Fruit fly (Drosophila melanogaster): Measurements from ENCODE around the gene CG14325.
A peak's percentile ranks its signal among the peaks of the same experiment; 100 is the strongest.

The CG14325 gene

DNA sequence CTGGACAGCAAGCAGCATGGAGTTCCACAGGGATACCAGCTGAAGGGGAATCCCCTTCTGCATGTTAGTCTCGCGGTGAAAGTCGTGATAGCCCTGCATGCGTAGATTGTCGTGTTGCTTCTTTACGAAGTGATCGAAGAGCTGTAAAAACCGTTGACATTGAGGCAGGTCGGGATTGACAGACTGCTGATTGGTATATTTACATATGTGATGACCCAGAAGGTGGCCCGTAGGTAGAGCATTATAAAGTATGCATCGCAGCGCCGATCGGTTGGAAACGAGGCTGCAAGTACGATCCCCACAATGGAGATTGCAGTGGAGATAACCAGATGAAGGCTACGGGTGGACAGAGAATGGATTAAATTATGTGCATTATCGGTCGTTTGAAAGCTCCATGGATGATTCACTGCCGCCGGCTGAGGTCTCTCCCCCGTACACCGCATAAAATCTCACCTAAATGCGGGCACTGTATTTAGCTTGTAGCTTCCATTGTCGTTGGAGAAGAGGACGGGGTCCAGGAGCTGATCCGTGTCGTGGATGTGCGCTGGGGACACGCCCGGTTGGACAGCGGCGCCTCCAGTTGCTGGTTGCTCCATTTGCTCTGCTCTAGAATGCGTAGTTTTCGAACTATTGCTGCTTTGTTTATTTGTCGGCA is 43.4 kb downstream of the CG14325 start:
- TF ChIP-seq CG15696 (tag; optimal IDR thresholded peaks at IDR 0.05), result no peak
- TF ChIP-seq wdn (GFP tag; IDR thresholded peaks at IDR 0.05), result 0 out of 2 replicates have a peak, but pooled peaks have one; percentile 13
- no peak for TF ChIP-seq ara (GFP tag; IDR thresholded peaks at IDR 0.05)
- TF ChIP-seq az2 (GFP tag; optimal IDR thresholded peaks at IDR 0.05), result no peak
- TF ChIP-seq CG9727 (GFP tag; optimal IDR thresholded peaks at IDR 0.05), result no peak
- peak; percentile 16 for TF ChIP-seq nerfin-1 (tag; optimal IDR thresholded peaks at IDR 0.05)
- no peak for TF ChIP-seq da (GFP tag; optimal IDR thresholded peaks at IDR 0.05)
- peak; percentile 14; the same call in 1 of the 2 replicates for TF ChIP-seq Adf1 (GFP tag; IDR thresholded peaks at IDR 0.05)
- 0 out of 2 replicates have a peak, but pooled peaks have one; percentile 17 for TF ChIP-seq chm (GFP tag; IDR thresholded peaks at IDR 0.05)
- TF ChIP-seq sna (GFP tag; IDR thresholded peaks at IDR 0.05; ENCODE audit: partially characterized antibody), result peak; percentile 50; the same call in 1 of the 2 replicates
- peak; percentile 78 for TF ChIP-seq kay (GFP tag; optimal IDR thresholded peaks at IDR 0.05)
- peak; percentile 80 for TF ChIP-seq Med (GFP tag)
- no peak for TF ChIP-seq Pdp1 (GFP tag; optimal IDR thresholded peaks at IDR 0.05)
- TF ChIP-seq Bgb (GFP tag; IDR thresholded peaks at IDR 0.05; ENCODE audit: partially characterized antibody), result peak; percentile 51; the same call in 1 of the 2 replicates
- peak; percentile 5 for TF ChIP-seq sens (GFP tag)
- TF ChIP-seq her (GFP tag; optimal IDR thresholded peaks at IDR 0.05), result no peak
- no peak for TF ChIP-seq CG9932 (GFP tag; IDR thresholded peaks at IDR 0.05)
- peak; percentile 42; the same call in 2 of the 3 replicates for TF ChIP-seq CG16813 (GFP tag; IDR thresholded peaks at IDR 0.05; ENCODE audit: partially characterized antibody)
- TF ChIP-seq CG8089 (GFP tag; optimal IDR thresholded peaks at IDR 0.05), result no peak
- no peak for TF ChIP-seq dan (GFP tag; IDR thresholded peaks at IDR 0.05)
- TF ChIP-seq Bdp1 (GFP tag; optimal IDR thresholded peaks at IDR 0.05), result no peak
- peak; percentile 79; the same call in 1 of the 3 replicates for TF ChIP-seq CG34422 (GFP tag; IDR thresholded peaks at IDR 0.05)
- 0 out of 3 replicates have a peak, but pooled peaks have one; percentile 13 for TF ChIP-seq zfh1 (GFP tag; IDR thresholded peaks at IDR 0.05)
- TF ChIP-seq Atf3 (GFP tag; optimal IDR thresholded peaks at IDR 0.05), result no peak
- TF ChIP-seq gcm (GFP tag; optimal IDR thresholded peaks at IDR 0.05), result peak; percentile 52
- peak; percentile 23 for TF ChIP-seq kni (GFP tag; optimal IDR thresholded peaks at IDR 0.05)
- peak; percentile 45 for TF ChIP-seq MESR4 (GFP tag; optimal IDR thresholded peaks at IDR 0.05)
- 0 out of 2 replicates have a peak, but pooled peaks have one; percentile 9 for TF ChIP-seq tna (GFP tag; IDR thresholded peaks at IDR 0.05; ENCODE audit: partially characterized antibody)
- no peak for TF ChIP-seq onecut (GFP tag; IDR thresholded peaks at IDR 0.05)
- TF ChIP-seq Sin3A (optimal IDR thresholded peaks at IDR 0.05), result peak; percentile 36
- peak; percentile 41; the same call in 1 of the 2 replicates for TF ChIP-seq crol (GFP tag; IDR thresholded peaks at IDR 0.05)
- no peak for TF ChIP-seq CG10543 (GFP tag; optimal IDR thresholded peaks at IDR 0.05)
- TF ChIP-seq CG5180 (GFP tag; optimal IDR thresholded peaks at IDR 0.05), result no peak
- no peak for TF ChIP-seq CG1792 (GFP tag; optimal IDR thresholded peaks at IDR 0.05)
- TF ChIP-seq CG13424 (tag; optimal IDR thresholded peaks at IDR 0.05), result no peak
- TF ChIP-seq CG10321 (GFP tag; IDR thresholded peaks at IDR 0.05), result no peak
- TF ChIP-seq NC2β (GFP tag; optimal IDR thresholded peaks at IDR 0.05), result peak; percentile 2
- TF ChIP-seq CG12219 (GFP tag; optimal IDR thresholded peaks at IDR 0.05), result no peak
- TF ChIP-seq CG2120 (GFP tag; optimal IDR thresholded peaks at IDR 0.05), result peak; percentile 17
- TF ChIP-seq Xrp1 (GFP tag; IDR thresholded peaks at IDR 0.05), result peak; percentile 6; the same call in 1 of the 2 replicates

dm6 chr3R:17670857-17671336 is 44.0 kb downstream of the CG14325 start, which contains the start of the genes CG7523 and Mps1:
TSS of gene CG7523 (minus strand) at chr3R:17670895.
TSS of gene Mps1 (plus strand) at chr3R:17671271.
- TF ChIP-seq HmgZ (tag; optimal IDR thresholded peaks at IDR 0.05) (peak; percentile 63), YL-1 (GFP tag; optimal IDR thresholded peaks at IDR 0.05) (peak; percentile 47), CG30020 (tag; optimal IDR thresholded peaks at IDR 0.05) (peak; percentile 45), BEAF-32 (GFP tag; optimal IDR thresholded peaks at IDR 0.05) (peak; percentile 36), nau (GFP tag; optimal IDR thresholded peaks at IDR 0.05) (no peak), Lhr (GFP tag; optimal IDR thresholded peaks at IDR 0.05) (peak; percentile 90), Jarid2 (GFP tag; optimal IDR thresholded peaks at IDR 0.05) (no peak), Dip3 (GFP tag; optimal IDR thresholded peaks at IDR 0.05) (no peak), CG11398 (GFP tag; optimal IDR thresholded peaks at IDR 0.05) (no peak), Nf-YC (tag; optimal IDR thresholded peaks at IDR 0.05) (peak; percentile 26), E2f2 (GFP tag; IDR thresholded peaks at IDR 0.05) (peak; percentile 83; the same call in 1 of the 2 replicates), CG15011 (GFP tag; optimal IDR thresholded peaks at IDR 0.05) (no peak)
